Worm (Caenorhabditis elegans): ENCODE data around the gene K02C4.3.

K02C4.3 gene

DNA sequence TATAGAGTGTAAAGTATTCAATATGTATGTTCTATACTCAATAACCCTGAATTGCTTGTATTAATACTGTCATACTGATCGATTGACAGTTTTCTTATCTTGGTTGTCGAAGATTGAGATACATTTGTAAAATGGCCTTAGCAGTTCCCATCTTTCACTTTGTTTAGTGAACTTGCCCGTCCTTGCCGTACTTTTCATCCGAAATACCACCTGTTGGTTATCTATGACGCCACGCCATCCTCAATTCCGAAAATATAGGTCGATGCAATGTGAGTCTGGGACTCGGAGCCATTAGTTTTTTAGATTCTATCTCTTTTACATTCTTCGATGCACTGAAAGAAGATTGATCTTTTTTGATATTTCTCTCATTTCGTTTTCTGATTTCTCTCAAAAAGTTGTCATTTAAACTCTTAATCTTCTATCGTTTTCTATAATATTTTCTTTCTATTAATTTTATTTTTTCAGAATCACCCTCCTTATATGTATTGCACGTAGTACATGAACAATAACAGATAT lies 42.9 kb upstream of the K02C4.3 start, which contains the start of gene ulp-4 (continued):
- TF ChIP-seq nhr-84 (tag; optimal IDR thresholded peaks at IDR 0.05) (no peak), fkh-8 (tag; optimal IDR thresholded peaks at IDR 0.05) (no peak), lin-13 (GFP tag; optimal IDR thresholded peaks at IDR 0.05) (no peak), fos-1 (tag; optimal IDR thresholded peaks at IDR 0.05) (no peak), efl-1 (optimal IDR thresholded peaks at IDR 0.05) (no peak), efl-1 (GFP tag; optimal IDR thresholded peaks at IDR 0.05 in 1 of 2) (no peak), blmp-1 (tag; optimal IDR thresholded peaks at IDR 0.05) (peak; percentile 26), nhr-11 (tag; optimal IDR thresholded peaks at IDR 0.05) (no peak), pax-3 (tag; optimal IDR thresholded peaks at IDR 0.05) (no peak), nhr-76 (tag; optimal IDR thresholded peaks at IDR 0.05) (no peak), lin-35 (GFP tag; optimal IDR thresholded peaks at IDR 0.05) (no peak), ztf-11 (tag; optimal IDR thresholded peaks at IDR 0.05) (no peak), unc-62 (GFP tag; optimal IDR thresholded peaks at IDR 0.05) (no peak), pag-3 (tag; optimal IDR thresholded peaks at IDR 0.05; ENCODE audit: borderline replicate concordance, insufficient read depth) (no peak), ets-5 (GFP tag; IDR thresholded peaks at IDR 0.05) (no peak), unc-86 (tag; optimal IDR thresholded peaks at IDR 0.05) (no peak), unc-130 (tag; optimal IDR thresholded peaks at IDR 0.05) (no peak), nhr-90 (tag; optimal IDR thresholded peaks at IDR 0.05; ENCODE audit: poor library complexity) (no peak), ztf-4 (tag; optimal IDR thresholded peaks at IDR 0.05) (no peak), fkh-4 (tag; optimal IDR thresholded peaks at IDR 0.05; ENCODE audit: borderline replicate concordance) (no peak), nhr-85 (tag) (peak; percentile 82), tlp-1 (tag; optimal IDR thresholded peaks at IDR 0.05) (no peak), mdl-1 (tag; optimal IDR thresholded peaks at IDR 0.05) (no peak), alr-1 (tag; optimal IDR thresholded peaks at IDR 0.05; ENCODE audit: borderline replicate concordance) (no peak), mab-9 (GFP tag; IDR thresholded peaks at IDR 0.05) (no peak), zag-1 (tag; optimal IDR thresholded peaks at IDR 0.05) (no peak), unc-30 (tag; optimal IDR thresholded peaks at IDR 0.05) (no peak), hpl-2 (GFP tag; optimal IDR thresholded peaks at IDR 0.05) (no peak), swsn-7 (tag; optimal IDR thresholded peaks at IDR 0.05) (no peak), lin-39 (tag; optimal IDR thresholded peaks at IDR 0.05) (peak; percentile 57), mef-2 (tag; optimal IDR thresholded peaks at IDR 0.05) (no peak), ceh-88 (GFP tag; IDR thresholded peaks at IDR 0.05) (no peak), skn-1 (tag; optimal IDR thresholded peaks at IDR 0.05) (no peak), nhr-12 (tag; optimal IDR thresholded peaks at IDR 0.05) (no peak), dsc-1 (tag; optimal IDR thresholded peaks at IDR 0.05) (no peak), egl-27 (tag; optimal IDR thresholded peaks at IDR 0.05) (no peak), nhr-47 (tag; optimal IDR thresholded peaks at IDR 0.05) (peak; percentile 1), snpc-4 (tag; optimal IDR thresholded peaks at IDR 0.05) (no peak), irx-1 (tag; optimal IDR thresholded peaks at IDR 0.05) (no peak), nhr-77 (tag; optimal IDR thresholded peaks at IDR 0.05) (no peak), pqm-1 (tag; optimal IDR thresholded peaks at IDR 0.05) (no peak), aly-2 (tag; optimal IDR thresholded peaks at IDR 0.05) (no peak), rnt-1 (tag; optimal IDR thresholded peaks at IDR 0.05) (peak; percentile 64), elt-2 (tag; optimal IDR thresholded peaks at IDR 0.05) (no peak), aha-1 (tag; optimal IDR thresholded peaks at IDR 0.05) (no peak), efl-3 (GFP tag; optimal IDR thresholded peaks at IDR 0.05) (no peak), F16B12.6 (tag; optimal IDR thresholded peaks at IDR 0.05) (no peak), C16A3.4 (tag; optimal IDR thresholded peaks at IDR 0.05) (no peak), ceh-8 (GFP tag; optimal IDR thresholded peaks at IDR 0.05) (no peak), lsy-2 (tag; optimal IDR thresholded peaks at IDR 0.05) (peak; percentile 49 to 52), lir-3 (tag; optimal IDR thresholded peaks at IDR 0.05; ENCODE audit: poor library complexity) (peak; percentile 3), sptf-1 (tag; optimal IDR thresholded peaks at IDR 0.05) (no peak), sox-4 (tag; optimal IDR thresholded peaks at IDR 0.05) (no peak), ceh-63 (GFP tag; optimal IDR thresholded peaks at IDR 0.05) (no peak)
